Worm (Caenorhabditis elegans): ENCODE measurements around the gene C24H10.2.

Gene C24H10.2

ce11 chrX:5073895-5074294 lies 9.5 kb downstream of the C24H10.2 start:
- TF ChIP-seq B0310.2 (tag; optimal IDR thresholded peaks at IDR 0.05) (no peak), ama-1 (optimal IDR thresholded peaks at IDR 0.05) (no peak), hnd-1 (tag; optimal IDR thresholded peaks at IDR 0.05) (no peak), tbx-37 (GFP tag; conservative IDR thresholded peaks at IDR 0.05) (no peak), ceh-13 (GFP tag; optimal IDR thresholded peaks at IDR 0.05) (no peak), flt-1 (GFP tag; IDR thresholded peaks at IDR 0.05) (no peak), tbx-11 (GFP tag; IDR thresholded peaks at IDR 0.05) (no peak), ceh-36 (tag; optimal IDR thresholded peaks at IDR 0.05) (no peak), aly-1 (tag; optimal IDR thresholded peaks at IDR 0.05) (no peak), ets-7 (tag; optimal IDR thresholded peaks at IDR 0.05) (no peak)

ce11 chrX:5075538-5075937 lies 11.1 kb downstream of the C24H10.2 start:
- TF ChIP-seq ceh-13 (GFP tag; optimal IDR thresholded peaks at IDR 0.05) (no peak), scrt-1 (GFP tag; IDR thresholded peaks at IDR 0.05) (no peak), B0310.2 (tag; optimal IDR thresholded peaks at IDR 0.05) (no peak), aly-1 (tag; optimal IDR thresholded peaks at IDR 0.05) (no peak), ama-1 (optimal IDR thresholded peaks at IDR 0.05) (no peak), tra-4 (tag; optimal IDR thresholded peaks at IDR 0.05) (no peak), flt-1 (GFP tag; IDR thresholded peaks at IDR 0.05) (no peak), hmbx-1 (tag; optimal IDR thresholded peaks at IDR 0.05) (no peak), tbx-37 (GFP tag; conservative IDR thresholded peaks at IDR 0.05) (no peak), tbx-11 (GFP tag; IDR thresholded peaks at IDR 0.05) (no peak), ets-7 (tag; optimal IDR thresholded peaks at IDR 0.05) (no peak), F13C5.2 (tag; optimal IDR thresholded peaks at IDR 0.05) (no peak)

DNA sequence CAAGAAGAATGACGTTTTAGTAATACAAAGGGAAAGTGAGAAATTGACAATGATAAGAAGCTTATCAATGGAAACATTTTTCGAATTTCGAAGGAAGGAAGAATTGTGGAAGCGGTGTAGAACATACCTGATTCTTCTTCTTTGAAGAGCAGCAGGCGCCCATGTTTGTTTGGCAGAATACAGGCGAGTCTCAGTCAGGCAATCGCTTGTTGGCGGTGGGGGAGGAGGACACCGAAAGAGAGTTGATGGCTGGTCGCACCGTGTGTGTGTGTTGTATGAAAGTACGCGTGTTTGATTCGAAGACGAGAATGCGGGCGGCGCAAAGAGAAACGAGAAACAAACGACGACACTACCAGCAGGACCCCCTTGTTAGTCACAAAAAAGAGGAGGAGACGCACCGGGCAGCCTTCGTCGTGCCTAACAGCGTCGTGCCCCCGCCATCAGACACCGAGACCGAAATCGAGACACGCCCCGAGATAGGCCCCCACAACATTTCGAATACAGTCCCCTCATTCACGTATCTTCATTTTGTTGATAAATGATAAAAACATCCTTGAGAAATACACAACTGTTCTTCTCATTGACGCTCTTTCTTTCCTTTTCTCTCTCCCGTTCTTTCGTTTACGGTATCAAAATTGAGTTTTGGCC lies 13.4 kb downstream of the C24H10.2 start, which contains the start of gene cal-5:
cal-5 (minus strand) TSS at position 266 of the 648 bp plus-strand sequence.
- TF ChIP-seq scrt-1 (GFP tag; IDR thresholded peaks at IDR 0.05), result no peak
- no peak for TF ChIP-seq sea-1 (GFP tag; conservative IDR thresholded peaks at IDR 0.05)
- peak; percentile 8 for TF ChIP-seq aly-1 (tag; optimal IDR thresholded peaks at IDR 0.05)
- no peak for TF ChIP-seq F13C5.2 (tag; optimal IDR thresholded peaks at IDR 0.05)
- TF ChIP-seq ceh-13 (GFP tag; optimal IDR thresholded peaks at IDR 0.05), result no peak
- peak; percentile 74 for TF ChIP-seq hmg-4 (GFP tag; optimal IDR thresholded peaks at IDR 0.05)
- TF ChIP-seq ama-1 (optimal IDR thresholded peaks at IDR 0.05), result no peak
- TF ChIP-seq tbx-11 (GFP tag; IDR thresholded peaks at IDR 0.05), result 0 out of 2 replicates have a peak, but pooled peaks have one; percentile 25
- no peak for TF ChIP-seq tbx-37 (GFP tag; conservative IDR thresholded peaks at IDR 0.05)

ce11 chrX:5079297-5079696 lies 14.9 kb downstream of the C24H10.2 start:
- TF ChIP-seq tbx-11 (GFP tag; IDR thresholded peaks at IDR 0.05) (no peak), F13C5.2 (tag; optimal IDR thresholded peaks at IDR 0.05) (no peak), hmg-4 (GFP tag; optimal IDR thresholded peaks at IDR 0.05) (no peak), tbx-37 (GFP tag; conservative IDR thresholded peaks at IDR 0.05) (no peak), scrt-1 (GFP tag; IDR thresholded peaks at IDR 0.05) (no peak), flt-1 (GFP tag; IDR thresholded peaks at IDR 0.05) (no peak), tra-4 (tag; optimal IDR thresholded peaks at IDR 0.05) (no peak), aly-1 (tag; optimal IDR thresholded peaks at IDR 0.05) (no peak), ceh-13 (GFP tag; optimal IDR thresholded peaks at IDR 0.05) (no peak), ama-1 (optimal IDR thresholded peaks at IDR 0.05) (no peak), sea-1 (GFP tag; conservative IDR thresholded peaks at IDR 0.05) (no peak), B0310.2 (tag; optimal IDR thresholded peaks at IDR 0.05) (no peak), hnd-1 (tag; optimal IDR thresholded peaks at IDR 0.05) (no peak), hmbx-1 (tag; optimal IDR thresholded peaks at IDR 0.05) (no peak), pes-1 (GFP tag; IDR thresholded peaks at IDR 0.05) (no peak)

DNA sequence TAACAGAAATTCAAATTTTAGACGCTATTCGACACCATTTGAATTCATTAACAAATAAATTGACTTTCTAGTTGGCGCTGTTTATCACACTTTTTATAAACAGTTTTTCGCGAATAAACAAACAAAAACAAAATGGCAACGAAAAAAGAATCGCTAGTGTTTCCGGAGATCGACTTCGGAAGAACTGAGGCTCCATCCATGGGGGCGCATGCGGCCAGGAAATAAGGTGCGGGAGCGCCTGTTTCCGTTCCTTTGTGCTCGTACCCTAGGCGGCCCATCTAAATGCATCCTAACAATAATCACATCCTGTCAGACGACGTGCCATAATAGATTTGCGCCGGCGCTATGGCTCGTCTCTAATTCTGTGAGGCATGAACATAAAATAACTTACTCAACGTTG lies 19.7 kb downstream of the C24H10.2 start:
- TF ChIP-seq aly-1 (tag; optimal IDR thresholded peaks at IDR 0.05), result no peak
- no peak for TF ChIP-seq flt-1 (GFP tag; IDR thresholded peaks at IDR 0.05)
- TF ChIP-seq tbx-11 (GFP tag; IDR thresholded peaks at IDR 0.05), result no peak
- TF ChIP-seq ets-7 (tag; optimal IDR thresholded peaks at IDR 0.05), result no peak
- no peak for TF ChIP-seq B0310.2 (tag; optimal IDR thresholded peaks at IDR 0.05)
- TF ChIP-seq ama-1 (optimal IDR thresholded peaks at IDR 0.05), result no peak
- no peak for TF ChIP-seq scrt-1 (GFP tag; IDR thresholded peaks at IDR 0.05)

- TF ChIP-seq aly-1 (tag; optimal IDR thresholded peaks at IDR 0.05) (no peak), scrt-1 (GFP tag; IDR thresholded peaks at IDR 0.05) (no peak), ceh-36 (tag; optimal IDR thresholded peaks at IDR 0.05) (no peak), hnd-1 (tag; optimal IDR thresholded peaks at IDR 0.05) (no peak), sea-1 (GFP tag; conservative IDR thresholded peaks at IDR 0.05) (no peak), flt-1 (GFP tag; IDR thresholded peaks at IDR 0.05) (no peak)
These were observed 20.1 kb downstream of the C24H10.2 start, which contains the start of gene ets-5 for ce11 chrX:5084495-5084894. Gene ets-5, minus strand, starts transcription at chrX:5084526.

DNA sequence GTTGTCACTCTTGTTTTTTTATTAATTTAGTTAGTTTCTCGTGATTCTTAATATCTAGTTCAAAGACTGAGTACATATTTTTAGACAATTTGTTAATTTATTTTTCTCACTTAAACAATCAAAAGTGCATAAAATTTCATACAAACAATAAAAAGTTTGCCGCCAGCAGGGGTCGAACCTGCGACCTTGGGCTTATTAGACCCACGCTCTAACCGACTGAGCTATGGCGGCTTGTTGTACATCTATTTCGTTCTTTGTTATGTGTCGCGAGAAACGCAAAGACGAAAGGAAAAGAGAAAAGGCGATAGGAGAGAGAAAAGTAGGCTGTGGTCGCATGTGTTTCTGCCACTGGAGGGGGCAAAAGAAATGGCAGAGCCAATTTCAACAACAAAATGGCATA lies 21.1 kb downstream of the C24H10.2 start:
- TF ChIP-seq hmbx-1 (tag; optimal IDR thresholded peaks at IDR 0.05) (peak; percentile 88), ceh-36 (tag; optimal IDR thresholded peaks at IDR 0.05) (peak; percentile 94), sea-1 (GFP tag; conservative IDR thresholded peaks at IDR 0.05) (peak; percentile 95), ets-7 (tag; optimal IDR thresholded peaks at IDR 0.05) (peak; percentile 88), ceh-13 (GFP tag; optimal IDR thresholded peaks at IDR 0.05) (peak; percentile 94), hmg-4 (GFP tag; optimal IDR thresholded peaks at IDR 0.05) (peak; percentile 98), B0310.2 (tag; optimal IDR thresholded peaks at IDR 0.05) (peak; percentile 95), F13C5.2 (tag; optimal IDR thresholded peaks at IDR 0.05) (peak; percentile 98), scrt-1 (GFP tag; IDR thresholded peaks at IDR 0.05) (peak; percentile 97), pes-1 (GFP tag; IDR thresholded peaks at IDR 0.05) (peak; percentile 96), tbx-37 (GFP tag; conservative IDR thresholded peaks at IDR 0.05) (peak; percentile 88), tra-4 (tag; optimal IDR thresholded peaks at IDR 0.05) (peak; percentile 95), flt-1 (GFP tag; IDR thresholded peaks at IDR 0.05) (peak; percentile 96), tbx-11 (GFP tag; IDR thresholded peaks at IDR 0.05) (peak; percentile 98), ama-1 (optimal IDR thresholded peaks at IDR 0.05) (no peak), hnd-1 (tag; optimal IDR thresholded peaks at IDR 0.05) (peak; percentile 91), aly-1 (tag; optimal IDR thresholded peaks at IDR 0.05) (peak; percentile 94)

Measured in whole organism, early embryonic.